Worm (Caenorhabditis elegans) whole organism, L4 larva: ENCODE measurements around the gene pmp-3.
A peak's percentile ranks its signal among the peaks of the same experiment; 100 is the strongest.

ENCODE experiments used
- F26F4.8 ChIP-seq: fragments of 200-800 bp; sonication (Bioruptor generic); conservative IDR thresholded peaks from 2 replicates; pipeline ENCODE4 v1.3.6; 2022; ENCODE audit warnings: missing genetic modification characterization, missing compliant biosample characterization
- F37D6.2 ChIP-seq: sonication (generic microtip); optimal IDR thresholded peaks from 2 replicates; lab custom pipeline; 2016; ENCODE audit warnings: mild to moderate bottlenecking, missing genetic modification characterization, missing compliant biosample characterization
- F49E8.2 ChIP-seq: sonication (generic microtip); optimal IDR thresholded peaks from 2 replicates; lab custom pipeline; 2016; ENCODE audit warnings: missing compliant biosample characterization, mild to moderate bottlenecking, missing genetic modification characterization, borderline replicate concordance
- T20F7.1 ChIP-seq: fragments of 200-800 bp; sonication (Bioruptor generic); optimal IDR thresholded peaks from 2 replicates; lab custom pipeline; 2018; ENCODE audit warnings: mild to moderate bottlenecking, missing genetic modification characterization, missing compliant biosample characterization
- Y5F2A.4 ChIP-seq: fragments of 200-800 bp; sonication (Bioruptor generic); optimal IDR thresholded peaks from 2 replicates; lab custom pipeline; 2018; ENCODE audit warnings: mild to moderate bottlenecking, missing genetic modification characterization, missing compliant biosample characterization
- Y75B8A.6 ChIP-seq: fragments of 200-800 bp; sonication (Bioruptor generic); IDR thresholded peaks from 2 replicates; pipeline ENCODE4 v1.3.6; 2022; ENCODE audit warnings: missing genetic modification reagents, missing genetic modification characterization, missing compliant biosample characterization
- ZK337.2 ChIP-seq: fragments of 200-800 bp; sonication (Bioruptor generic); IDR thresholded peaks from 2 replicates; pipeline ENCODE4 v1.3.6; 2022; ENCODE audit warnings: missing genetic modification reagents, missing genetic modification characterization, missing compliant biosample characterization
- aly-2 ChIP-seq: sonication (generic microtip); optimal IDR thresholded peaks from 2 replicates; lab custom pipeline; 2018; ENCODE audit warnings: missing biosample characterization, missing genetic modification characterization
- ama-1 ChIP-seq: fragments of 150-350 bp; optimal IDR thresholded peaks from 2 replicates; lab custom pipeline; 2014; ENCODE audit warnings: inconsistent platforms, mixed read lengths
- arid-1 ChIP-seq: fragments of 200-800 bp; sonication (Bioruptor generic); conservative IDR thresholded peaks from 2 replicates; pipeline ENCODE4 v1.3.6; 2022; ENCODE audit warnings: missing genetic modification reagents, missing genetic modification characterization, missing compliant biosample characterization
- ceh-20 ChIP-seq: fragments of 200-800 bp; sonication (Bioruptor generic); IDR thresholded peaks from 2 replicates; pipeline ENCODE4 v1.3.6; 2022; ENCODE audit warnings: missing genetic modification reagents, missing genetic modification characterization, missing compliant biosample characterization
- ceh-32 ChIP-seq: sonication (generic microtip); optimal IDR thresholded peaks from 2 replicates; lab custom pipeline; 2016; ENCODE audit warnings: mild to moderate bottlenecking, missing genetic modification characterization, missing compliant biosample characterization; ENCODE audit not compliant: poor library complexity
- ceh-62 ChIP-seq: sonication (generic microtip); optimal IDR thresholded peaks from 2 replicates; lab custom pipeline; 2017; ENCODE audit warnings: missing biosample characterization, missing genetic modification characterization
- ceh-82 ChIP-seq: sonication (generic microtip); optimal IDR thresholded peaks from 2 replicates; lab custom pipeline; 2017; ENCODE audit warnings: missing biosample characterization, missing genetic modification characterization
- daf-12 ChIP-seq: fragments of 150-350 bp; optimal IDR thresholded peaks from 2 replicates; lab custom pipeline; 2014; ENCODE audit warnings: missing biosample characterization, missing genetic modification reagents, missing genetic modification characterization
- daf-19 ChIP-seq: fragments of 200-800 bp; sonication (Bioruptor generic); conservative IDR thresholded peaks from 2 replicates; pipeline ENCODE4 v1.3.6; 2022; ENCODE audit warnings: missing genetic modification characterization, missing compliant biosample characterization
- dmd-6 ChIP-seq: fragments of 200-800 bp; sonication (Bioruptor generic); IDR thresholded peaks from 2 replicates; pipeline ENCODE4 v1.3.6; 2022; ENCODE audit warnings: missing genetic modification reagents, missing genetic modification characterization, missing compliant biosample characterization
- dmd-9 ChIP-seq: fragments of 200-800 bp; sonication (Bioruptor generic); IDR thresholded peaks from 2 replicates; pipeline ENCODE4 v1.3.6; 2022; ENCODE audit warnings: missing genetic modification reagents, missing genetic modification characterization, missing compliant biosample characterization
- duxl-1 ChIP-seq: sonication (generic microtip); optimal IDR thresholded peaks from 2 replicates; lab custom pipeline; 2016; ENCODE audit warnings: mild to moderate bottlenecking, missing genetic modification characterization, moderate library complexity, missing compliant biosample characterization; ENCODE audit not compliant: poor library complexity
- egl-27 ChIP-seq: sonication (generic microtip); optimal IDR thresholded peaks from 3 replicates; lab custom pipeline; 2017; ENCODE audit warnings: missing biosample characterization, missing genetic modification reagents, missing genetic modification characterization
- egl-43 ChIP-seq: fragments of 200-800 bp; sonication (Bioruptor generic); IDR thresholded peaks from 2 replicates; pipeline ENCODE4 v1.3.6; 2022; ENCODE audit warnings: missing genetic modification reagents, missing genetic modification characterization, missing compliant biosample characterization
- fkh-10 ChIP-seq: fragments of 150-350 bp; optimal IDR thresholded peaks from 2 replicates; lab custom pipeline; 2014; ENCODE audit warnings: missing biosample characterization, missing genetic modification reagents, missing genetic modification characterization
- hif-1 ChIP-seq, 2 experiments: sonication (generic microtip); optimal IDR thresholded peaks; 2 replicates each; lab custom pipeline; 2016 to 2017; ENCODE audit warnings: missing compliant biosample characterization in 2 of 2, missing genetic modification characterization in 2 of 2, missing genetic modification reagents in 2 of 2, missing genotype in 2 of 2, mild to moderate bottlenecking in 1 of 2
- hlh-11 ChIP-seq: fragments of 200-800 bp; sonication (Bioruptor generic); optimal IDR thresholded peaks from 2 replicates; lab custom pipeline; 2018; ENCODE audit warnings: mild to moderate bottlenecking, missing genetic modification characterization, missing compliant biosample characterization
- hlh-30 ChIP-seq: sonication (generic microtip); optimal IDR thresholded peaks from 2 replicates; lab custom pipeline; 2017; ENCODE audit warnings: antibody characterized with exemption, mild to moderate bottlenecking, missing genetic modification characterization, missing compliant biosample characterization; ENCODE audit not compliant: insufficient read depth
- lin-38 ChIP-seq: fragments of 200-800 bp; sonication (Bioruptor generic); IDR thresholded peaks from 2 replicates; pipeline ENCODE4 v1.3.6; 2022; ENCODE audit warnings: missing genetic modification reagents, missing genetic modification characterization, missing compliant biosample characterization
- lir-3 ChIP-seq: sonication (generic microtip); optimal IDR thresholded peaks from 2 replicates; lab custom pipeline; 2016; ENCODE audit warnings: mild to moderate bottlenecking, missing genetic modification characterization, missing compliant biosample characterization
- madf-9 ChIP-seq: fragments of 200-800 bp; sonication (Bioruptor generic); conservative IDR thresholded peaks from 2 replicates; pipeline ENCODE4 v1.3.6; 2022; ENCODE audit warnings: missing genetic modification reagents, missing genetic modification characterization, missing compliant biosample characterization
- mdl-1 ChIP-seq, 2 experiments: fragments of 150-350 bp in 1 of 2; sonication (generic microtip) in 1 of 2; optimal IDR thresholded peaks; 2 replicates each; lab custom pipeline; 2014 to 2017; ENCODE audit warnings: missing biosample characterization in 2 of 2, missing genetic modification characterization in 2 of 2
- mep-1 ChIP-seq: fragments of 150-350 bp; sonication (generic microtip); optimal IDR thresholded peaks from 3 replicates; lab custom pipeline; 2014; ENCODE audit warnings: missing biosample characterization, missing genetic modification characterization
- mxl-2 ChIP-seq: fragments of 200-800 bp; sonication (Bioruptor generic); conservative IDR thresholded peaks from 2 replicates; pipeline ENCODE4 v1.3.6; 2022; ENCODE audit warnings: missing genetic modification reagents, missing genetic modification characterization, missing compliant biosample characterization
- mxl-3 ChIP-seq: fragments of 200-800 bp; sonication (Bioruptor generic); optimal IDR thresholded peaks from 2 replicates; lab custom pipeline; 2018; ENCODE audit warnings: mild to moderate bottlenecking, missing genetic modification characterization, missing compliant biosample characterization
- nhr-102 ChIP-seq: sonication (generic microtip); optimal IDR thresholded peaks from 2 replicates; lab custom pipeline; 2016; ENCODE audit warnings: mild to moderate bottlenecking, missing genetic modification characterization, moderate library complexity, missing compliant biosample characterization
- nhr-111 ChIP-seq: fragments of 200-800 bp; sonication (Bioruptor generic); optimal IDR thresholded peaks from 2 replicates; lab custom pipeline; 2018; ENCODE audit warnings: mild to moderate bottlenecking, missing genetic modification characterization, missing compliant biosample characterization
- nhr-25 ChIP-seq: sonication (generic microtip); optimal IDR thresholded peaks from 2 replicates; lab custom pipeline; 2017; ENCODE audit warnings: missing genetic modification characterization, mild to moderate bottlenecking, missing compliant biosample characterization, antibody characterized with exemption, moderate library complexity, borderline replicate concordance; ENCODE audit not compliant: insufficient read depth
- nhr-28 ChIP-seq: fragments of 150-350 bp; optimal IDR thresholded peaks from 2 replicates; lab custom pipeline; 2014; ENCODE audit warnings: missing biosample characterization, missing genetic modification characterization
- nhr-42 ChIP-seq: fragments of 200-800 bp; sonication (Bioruptor generic); IDR thresholded peaks from 2 replicates; pipeline ENCODE4 v1.3.6; 2022; ENCODE audit warnings: missing genetic modification characterization, missing compliant biosample characterization
- nhr-48 ChIP-seq: sonication (generic microtip); optimal IDR thresholded peaks from 2 replicates; lab custom pipeline; 2016; ENCODE audit warnings: mild to moderate bottlenecking, missing genetic modification characterization, missing compliant biosample characterization
- nhr-6 ChIP-seq: fragments of 150-350 bp; optimal IDR thresholded peaks from 2 replicates; lab custom pipeline; 2014; ENCODE audit warnings: missing biosample characterization, missing genetic modification characterization
- nhr-77 ChIP-seq: fragments of 150-350 bp; optimal IDR thresholded peaks from 2 replicates; lab custom pipeline; 2014; ENCODE audit warnings: missing biosample characterization, missing genetic modification characterization
- sdz-12 ChIP-seq: fragments of 200-800 bp; sonication (Bioruptor generic); optimal IDR thresholded peaks from 2 replicates; lab custom pipeline; 2018; ENCODE audit warnings: mild to moderate bottlenecking, missing genetic modification characterization, missing compliant biosample characterization
- set-16 ChIP-seq: fragments of 200-800 bp; sonication (Bioruptor generic); IDR thresholded peaks from 2 replicates; pipeline ENCODE4 v1.3.6; 2022; ENCODE audit warnings: missing genetic modification reagents, missing genetic modification characterization, missing compliant biosample characterization
- skn-1 ChIP-seq: fragments of 150-350 bp; optimal IDR thresholded peaks from 2 replicates; lab custom pipeline; 2014; ENCODE audit warnings: missing biosample characterization, missing genetic modification characterization
- snpc-1.2 ChIP-seq: fragments of 200-800 bp; sonication (Bioruptor generic); IDR thresholded peaks from 2 replicates; pipeline ENCODE4 v1.3.6; 2022; ENCODE audit warnings: missing genetic modification reagents, missing genetic modification characterization, missing compliant biosample characterization
- unc-62 ChIP-seq, 3 experiments: fragments of 150-350 bp in 1 of 3; sonication (generic microtip); optimal IDR thresholded peaks in 2 of 3; peaks in 1 of 3; 1 replicate in 1 of 3; 2 replicates in 2 of 3; lab custom pipeline; 2014 to 2017; ENCODE audit warnings: missing biosample characterization in 3 of 3, missing genetic modification characterization in 3 of 3, missing genetic modification reagents in 3 of 3, missing genotype in 1 of 3
- vab-7 ChIP-seq: fragments of 200-800 bp; sonication (Bioruptor generic); IDR thresholded peaks from 2 replicates; pipeline ENCODE4 v1.3.6; 2022; ENCODE audit warnings: missing genetic modification reagents, missing genetic modification characterization, missing compliant biosample characterization
- zfp-2 ChIP-seq: sonication (generic microtip); optimal IDR thresholded peaks from 2 replicates; lab custom pipeline; 2016; ENCODE audit warnings: mild to moderate bottlenecking, missing genetic modification characterization, missing compliant biosample characterization
- ztf-7 ChIP-seq: fragments of 150-350 bp; optimal IDR thresholded peaks from 2 replicates; lab custom pipeline; 2014; ENCODE audit warnings: missing biosample characterization, missing genetic modification characterization

Gene pmp-3

ce11 chrV:14688097-14688912, 41.8 kb downstream of the pmp-3 start, which contains the start of gene C47E8.11:
C47E8.11 (plus strand) TSS chrV:14688616.
- TF ChIP-seq arid-1 (GFP tag; lab: Robert Waterston, UW) (peak; percentile 44; the same call in 1 of the 2 replicates), hif-1 (tag; optimal IDR thresholded peaks at IDR 0.05; lab: Kevin White, UChicago) (no peak), ceh-82 (tag; lab: Kevin White, UChicago) (no peak), Y75B8A.6 (GFP tag; lab: Robert Waterston, UW) (peak; percentile 59), mxl-3 (no peak), T20F7.1 (GFP tag; lab: Kevin White, UChicago) (peak; percentile 64), F26F4.8 (GFP tag; lab: Robert Waterston, UW) (peak; percentile 48; the same call in 1 of the 2 replicates), madf-9 (GFP tag; lab: Robert Waterston, UW) (peak; percentile 2; the same call in 1 of the 2 replicates), egl-27 (no peak), nhr-6 (peak; percentile 92), nhr-111 (peak; percentile 20), mxl-2 (no peak), fkh-10 (GFP tag; lab: Kevin White, UChicago) (no peak), ceh-62 (tag; lab: Kevin White, UChicago) (no peak), unc-62 (GFP tag; optimal IDR thresholded peaks at IDR 0.05 in 1 of 2; lab: Kevin White, UChicago) (no peak), unc-62 (tag; optimal IDR thresholded peaks at IDR 0.05; lab: Kevin White, UChicago) (no peak), egl-43 (GFP tag; lab: Robert Waterston, UW) (no peak), snpc-1.2 (GFP tag; lab: Robert Waterston, UW) (peak; percentile 50), ama-1 (peak; percentile 71), vab-7 (GFP tag; lab: Robert Waterston, UW) (0 out of 2 replicates have a peak, but pooled peaks have one; percentile 38), daf-12 (tag; lab: Kevin White, UChicago) (no peak), nhr-28 (tag; lab: Kevin White, UChicago) (no peak), set-16 (GFP tag; lab: Robert Waterston, UW) (peak; percentile 39), duxl-1 (no peak), skn-1 (tag; lab: Kevin White, UChicago) (no peak), daf-19 (GFP tag; lab: Robert Waterston, UW) (no peak), mep-1 (tag; lab: Kevin White, UChicago) (peak; percentile 80), dmd-9 (GFP tag; lab: Robert Waterston, UW) (no peak), F37D6.2 (tag; lab: Kevin White, UChicago) (no peak), hlh-30 (no peak), nhr-48 (tag; lab: Kevin White, UChicago) (peak; percentile 13), mdl-1 (tag; optimal IDR thresholded peaks at IDR 0.05; lab: Kevin White, UChicago) (no peak), lin-38 (peak; percentile 72), hlh-11 (peak; percentile 58), lir-3 (no peak), nhr-42 (GFP tag; lab: Robert Waterston, UW) (no peak), nhr-102 (tag; lab: Kevin White, UChicago) (peak; percentile 45), zfp-2 (tag; lab: Kevin White, UChicago) (no peak), ceh-20 (GFP tag; lab: Robert Waterston, UW) (peak; percentile 44; the same call in 1 of the 2 replicates), ztf-7 (tag; lab: Kevin White, UChicago) (no peak), nhr-77 (tag; lab: Kevin White, UChicago) (no peak), ZK337.2 (GFP tag; lab: Robert Waterston, UW) (no peak), aly-2 (tag; lab: Kevin White, UChicago) (peak; percentile 100), nhr-25 (tag; lab: Kevin White, UChicago) (no peak), sdz-12 (GFP tag; lab: Kevin White, UChicago) (peak; percentile 13), F49E8.2 (tag; lab: Kevin White, UChicago) (peak; percentile 68), ceh-32 (no peak), dmd-6 (GFP tag; lab: Robert Waterston, UW) (no peak; the same call in 1 of the 2 replicates), Y5F2A.4 (GFP tag; lab: Kevin White, UChicago) (no peak)
